Worm (Caenorhabditis elegans): Measurements from ENCODE around the gene F59E12.6.

DNA sequence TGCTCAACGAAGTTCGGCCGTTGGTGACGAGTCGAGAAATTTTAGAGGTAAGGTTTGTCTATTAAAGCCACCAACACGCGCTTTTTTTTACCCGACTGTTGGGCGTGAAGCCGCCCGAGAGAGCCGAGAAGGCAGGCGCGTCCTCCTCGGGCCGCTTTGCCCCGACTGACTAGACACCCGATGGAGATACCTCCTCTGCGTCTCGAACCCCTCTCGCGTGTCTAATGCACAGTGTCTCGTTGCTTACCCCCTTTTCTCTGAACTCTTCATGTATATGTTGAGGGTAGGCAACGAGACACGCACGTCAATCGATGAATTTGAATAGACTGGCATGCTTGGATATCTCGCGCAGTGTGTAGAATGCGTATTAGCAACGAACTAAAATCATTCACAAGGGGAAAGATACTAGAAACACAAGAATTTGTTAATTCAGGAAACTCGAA, 31.0 kb upstream of the F59E12.6 start:
- TF ChIP-seq nhr-77 (tag; optimal IDR thresholded peaks at IDR 0.05) (no peak), mdl-1 (tag; optimal IDR thresholded peaks at IDR 0.05) (peak; percentile 67), nhr-11 (tag; optimal IDR thresholded peaks at IDR 0.05) (peak; percentile 20), fos-1 (tag; optimal IDR thresholded peaks at IDR 0.05) (no peak), R02D3.7 (tag; optimal IDR thresholded peaks at IDR 0.05) (peak; percentile 65), ama-1 (optimal IDR thresholded peaks at IDR 0.05) (peak; percentile 100), ceh-82 (tag; optimal IDR thresholded peaks at IDR 0.05) (peak; percentile 64), unc-62 (GFP tag; optimal IDR thresholded peaks at IDR 0.05) (peak; percentile 82), zag-1 (tag; optimal IDR thresholded peaks at IDR 0.05) (peak; percentile 48), snpc-4 (tag; optimal IDR thresholded peaks at IDR 0.05) (peak; percentile 50), elt-2 (tag; optimal IDR thresholded peaks at IDR 0.05) (peak; percentile 84), ztf-11 (tag; optimal IDR thresholded peaks at IDR 0.05) (peak; percentile 51)
